Worm (Caenorhabditis elegans): ENCODE results near the gene ift-43.

Gene ift-43

DNA sequence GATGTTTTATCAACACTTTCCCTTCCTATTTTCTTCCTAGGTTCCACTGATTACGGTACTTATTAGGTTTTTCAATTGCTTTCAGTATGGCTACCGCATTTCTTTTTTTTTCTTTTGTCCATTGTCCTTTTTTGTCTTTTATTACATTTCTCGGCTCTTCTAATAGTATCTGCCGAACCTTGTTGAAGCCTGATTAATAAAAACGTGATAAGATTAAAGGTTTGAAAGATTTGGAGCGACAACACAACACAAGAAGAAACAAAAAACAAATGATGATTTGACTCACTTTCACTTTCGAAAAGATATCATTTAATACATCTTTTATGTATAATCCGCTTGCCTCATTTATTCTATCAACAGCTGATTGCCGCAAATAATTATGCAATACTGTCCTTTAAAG is 4.4 kb upstream of the ift-43 start, which contains the start of gene C25H3.15:
Gene C25H3.15, plus strand, starts transcription at position 301 of the 400 bp plus-strand sequence.
- TF ChIP-seq elt-3 (tag; optimal IDR thresholded peaks at IDR 0.05) (no peak), bed-3 (GFP tag; optimal IDR thresholded peaks at IDR 0.05) (no peak), nhr-237 (tag; optimal IDR thresholded peaks at IDR 0.05) (no peak), nhr-28 (tag; optimal IDR thresholded peaks at IDR 0.05) (no peak), ceh-43 (GFP tag; optimal IDR thresholded peaks at IDR 0.05) (no peak), mep-1 (tag; optimal IDR thresholded peaks at IDR 0.05) (no peak), lsy-2 (tag; optimal IDR thresholded peaks at IDR 0.05) (no peak), lin-32 (GFP tag; optimal IDR thresholded peaks at IDR 0.05) (no peak), mab-5 (tag; optimal IDR thresholded peaks at IDR 0.05) (no peak), flh-1 (GFP tag; optimal IDR thresholded peaks at IDR 0.05) (no peak), lin-13 (tag; optimal IDR thresholded peaks at IDR 0.05) (no peak), ham-2 (GFP tag; optimal IDR thresholded peaks at IDR 0.05) (no peak), nhr-12 (tag; optimal IDR thresholded peaks at IDR 0.05) (no peak), elt-1 (tag; optimal IDR thresholded peaks at IDR 0.05; ENCODE audit: borderline replicate concordance, insufficient read depth) (no peak), M03D4.4 (tag; optimal IDR thresholded peaks at IDR 0.05) (no peak), ces-1 (GFP tag; optimal IDR thresholded peaks at IDR 0.05) (no peak), mls-2 (tag; optimal IDR thresholded peaks at IDR 0.05) (no peak), ceh-83 (GFP tag; optimal IDR thresholded peaks at IDR 0.05) (no peak), blmp-1 (tag; optimal IDR thresholded peaks at IDR 0.05) (no peak), sptf-1 (tag; optimal IDR thresholded peaks at IDR 0.05) (no peak)

ce11 chrII:5663180-5663791 is 2.7 kb upstream of the ift-43 start:
- TF ChIP-seq flh-1 (GFP tag; optimal IDR thresholded peaks at IDR 0.05) (no peak), nhr-28 (tag; optimal IDR thresholded peaks at IDR 0.05) (no peak), nhr-76 (tag; optimal IDR thresholded peaks at IDR 0.05) (no peak), mls-2 (tag; optimal IDR thresholded peaks at IDR 0.05) (no peak), ceh-43 (GFP tag; optimal IDR thresholded peaks at IDR 0.05) (no peak), ces-1 (GFP tag; optimal IDR thresholded peaks at IDR 0.05) (no peak), hlh-1 (tag; optimal IDR thresholded peaks at IDR 0.05) (no peak), mab-5 (tag; optimal IDR thresholded peaks at IDR 0.05) (no peak), tbx-8 (GFP tag; optimal IDR thresholded peaks at IDR 0.05) (no peak), mep-1 (tag; optimal IDR thresholded peaks at IDR 0.05) (no peak), M03D4.4 (tag; optimal IDR thresholded peaks at IDR 0.05) (no peak), unc-120 (tag; optimal IDR thresholded peaks at IDR 0.05; ENCODE audit: poor library complexity, severe bottlenecking) (no peak), nhr-2 (tag; optimal IDR thresholded peaks at IDR 0.05) (no peak), elt-3 (tag; optimal IDR thresholded peaks at IDR 0.05) (no peak)

DNA sequence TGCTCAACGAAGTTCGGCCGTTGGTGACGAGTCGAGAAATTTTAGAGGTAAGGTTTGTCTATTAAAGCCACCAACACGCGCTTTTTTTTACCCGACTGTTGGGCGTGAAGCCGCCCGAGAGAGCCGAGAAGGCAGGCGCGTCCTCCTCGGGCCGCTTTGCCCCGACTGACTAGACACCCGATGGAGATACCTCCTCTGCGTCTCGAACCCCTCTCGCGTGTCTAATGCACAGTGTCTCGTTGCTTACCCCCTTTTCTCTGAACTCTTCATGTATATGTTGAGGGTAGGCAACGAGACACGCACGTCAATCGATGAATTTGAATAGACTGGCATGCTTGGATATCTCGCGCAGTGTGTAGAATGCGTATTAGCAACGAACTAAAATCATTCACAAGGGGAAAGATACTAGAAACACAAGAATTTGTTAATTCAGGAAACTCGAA is 1.2 kb upstream of the ift-43 start:
- TF ChIP-seq ces-1 (GFP tag; optimal IDR thresholded peaks at IDR 0.05) (peak; percentile 61), pha-4 (tag; optimal IDR thresholded peaks at IDR 0.05) (peak; percentile 80), mep-1 (tag; optimal IDR thresholded peaks at IDR 0.05) (peak; percentile 44), elt-1 (tag; optimal IDR thresholded peaks at IDR 0.05; ENCODE audit: borderline replicate concordance, insufficient read depth) (no peak), flh-1 (GFP tag; optimal IDR thresholded peaks at IDR 0.05) (peak; percentile 1), unc-120 (tag; optimal IDR thresholded peaks at IDR 0.05; ENCODE audit: poor library complexity, severe bottlenecking) (peak; percentile 93), tbx-8 (GFP tag; optimal IDR thresholded peaks at IDR 0.05) (peak; percentile 34), mls-2 (tag; optimal IDR thresholded peaks at IDR 0.05) (peak; percentile 97), nhr-237 (tag; optimal IDR thresholded peaks at IDR 0.05) (peak; percentile 71), sem-2 (GFP tag; optimal IDR thresholded peaks at IDR 0.05) (peak; percentile 77), lin-32 (GFP tag; optimal IDR thresholded peaks at IDR 0.05) (peak; percentile 70), drap-1 (GFP tag; optimal IDR thresholded peaks at IDR 0.05) (peak; percentile 90), nhr-76 (tag; optimal IDR thresholded peaks at IDR 0.05) (peak; percentile 54), ceh-43 (GFP tag; optimal IDR thresholded peaks at IDR 0.05) (peak; percentile 66), mab-5 (tag; optimal IDR thresholded peaks at IDR 0.05) (no peak), nhr-2 (tag; optimal IDR thresholded peaks at IDR 0.05) (peak; percentile 38), unc-62 (GFP tag; optimal IDR thresholded peaks at IDR 0.05) (peak; percentile 58), elt-3 (tag; optimal IDR thresholded peaks at IDR 0.05) (peak; percentile 76), sptf-1 (tag; optimal IDR thresholded peaks at IDR 0.05) (peak; percentile 95), ztf-11 (tag; optimal IDR thresholded peaks at IDR 0.05) (peak; percentile 62), unc-39 (tag; optimal IDR thresholded peaks at IDR 0.05) (no peak), blmp-1 (tag; optimal IDR thresholded peaks at IDR 0.05) (no peak), M03D4.4 (tag; optimal IDR thresholded peaks at IDR 0.05) (peak; percentile 86), snpc-4 (tag; optimal IDR thresholded peaks at IDR 0.05) (no peak), zip-8 (tag; optimal IDR thresholded peaks at IDR 0.05) (no peak), ham-2 (GFP tag; optimal IDR thresholded peaks at IDR 0.05) (peak; percentile 96), bed-3 (GFP tag; optimal IDR thresholded peaks at IDR 0.05) (peak; percentile 54), ceh-83 (GFP tag; optimal IDR thresholded peaks at IDR 0.05) (peak; percentile 90), ceh-39 (tag; optimal IDR thresholded peaks at IDR 0.05) (peak; percentile 73), nhr-12 (tag; optimal IDR thresholded peaks at IDR 0.05) (peak; percentile 23), lsy-2 (tag; optimal IDR thresholded peaks at IDR 0.05) (peak; percentile 70), lin-13 (tag; optimal IDR thresholded peaks at IDR 0.05) (no peak), cnd-1 (tag; optimal IDR thresholded peaks at IDR 0.05) (peak; percentile 78), hlh-1 (tag; optimal IDR thresholded peaks at IDR 0.05) (peak; percentile 79), nhr-28 (tag; optimal IDR thresholded peaks at IDR 0.05) (no peak)

Measured in whole organism, mixed stage, embryonic.